Fruit fly (Drosophila melanogaster): ENCODE results near the gene hdly.

DNA sequence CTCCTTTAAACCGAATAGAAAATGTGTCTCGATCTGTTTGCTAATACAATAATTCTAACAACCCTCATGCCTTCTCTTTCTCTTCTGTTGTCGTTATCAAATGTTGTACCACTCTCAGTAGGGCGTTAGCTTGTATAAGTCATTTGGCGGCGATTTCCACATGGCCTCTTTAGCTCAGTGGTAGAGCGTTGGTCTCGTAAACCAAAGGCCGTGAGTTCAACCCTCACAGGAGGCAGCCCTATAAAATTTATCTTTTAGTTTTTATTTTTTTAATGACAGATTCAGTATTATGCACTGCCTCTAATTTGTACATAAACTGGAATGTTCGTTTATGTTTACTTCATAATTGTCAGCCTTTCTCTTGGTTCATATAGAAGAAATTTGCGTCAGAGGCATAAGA is 22.6 kb upstream of the hdly start:
- TF ChIP-seq CG8478 (optimal IDR thresholded peaks at IDR 0.05) (no peak), usp (GFP tag; optimal IDR thresholded peaks at IDR 0.05) (no peak)
